Worm (Caenorhabditis elegans): ENCODE results near the gene ZK512.1.

DNA sequence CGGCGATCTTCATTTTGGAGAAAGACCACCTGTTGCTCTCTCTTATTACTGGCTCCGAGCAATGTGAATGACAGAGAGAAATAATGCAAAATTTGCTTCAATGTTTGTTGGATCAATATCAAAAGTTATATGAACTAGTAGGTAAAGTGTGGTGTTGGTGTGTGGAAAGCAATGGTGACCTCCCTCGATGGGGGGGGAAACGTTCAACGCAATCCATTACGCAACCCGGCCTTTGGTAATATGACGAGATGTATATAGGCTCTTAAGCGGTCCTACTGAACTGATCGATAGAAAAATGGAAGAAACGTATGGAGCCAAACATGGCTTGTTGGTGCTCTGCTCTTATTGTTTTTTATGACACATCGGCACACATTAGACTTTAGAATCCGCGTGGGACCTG, 5.0 kb upstream of the ZK512.1 start:
- TF ChIP-seq snpc-1.3 (tag; optimal IDR thresholded peaks at IDR 0.05; ENCODE audit: insufficient read depth) (no peak), snpc-1.1 (tag; optimal IDR thresholded peaks at IDR 0.05; ENCODE audit: insufficient read depth) (no peak), nfya-1 (tag; optimal IDR thresholded peaks at IDR 0.05; ENCODE audit: borderline replicate concordance, insufficient read depth) (no peak), T07F8.4 (tag; optimal IDR thresholded peaks at IDR 0.05) (no peak), C17E4.6 (GFP tag; IDR thresholded peaks at IDR 0.05) (no peak), nfyb-1 (GFP tag; IDR thresholded peaks at IDR 0.05) (no peak), unc-62 (GFP tag; optimal IDR thresholded peaks at IDR 0.05) (no peak), ztf-6 (GFP tag; IDR thresholded peaks at IDR 0.05) (no peak), efl-1 (GFP tag; optimal IDR thresholded peaks at IDR 0.05) (no peak), snpc-4 (GFP tag; optimal IDR thresholded peaks at IDR 0.05) (no peak), snpc-4 (tag; optimal IDR thresholded peaks at IDR 0.05) (no peak)
